Worm (Caenorhabditis elegans) whole organism, young adult: ENCODE results near the gene str-238.

Source experiments
- B0035.1 ChIP-seq: sonication (generic microtip); optimal IDR thresholded peaks from 2 replicates; lab custom pipeline; 2016; ENCODE audit warnings: missing genetic modification characterization, mild to moderate bottlenecking, missing compliant biosample characterization, missing genotype, missing genetic modification reagents
- C06A6.2 ChIP-seq: fragments of 200-800 bp; sonication (Bioruptor generic); conservative IDR thresholded peaks from 2 replicates; pipeline ENCODE4 v1.3.6; 2022; ENCODE audit warnings: missing genetic modification characterization, missing compliant biosample characterization
- C17E4.6 ChIP-seq: fragments of 200-800 bp; sonication (Bioruptor generic); IDR thresholded peaks from 2 replicates; pipeline ENCODE4 v1.3.6; 2022; ENCODE audit warnings: missing genetic modification reagents, missing genetic modification characterization, missing compliant biosample characterization
- D2030.7 ChIP-seq: fragments of 200-800 bp; sonication (Bioruptor generic); IDR thresholded peaks from 2 replicates; pipeline ENCODE4 v1.3.6; 2022; ENCODE audit warnings: missing genetic modification reagents, missing genetic modification characterization, missing compliant biosample characterization
- F22D6.2 ChIP-seq: sonication (generic microtip); optimal IDR thresholded peaks from 2 replicates; lab custom pipeline; 2016; ENCODE audit warnings: mild to moderate bottlenecking, missing genetic modification characterization, missing compliant biosample characterization
- F23B12.7 ChIP-seq: sonication (generic microtip); optimal IDR thresholded peaks from 2 replicates; lab custom pipeline; 2017; ENCODE audit warnings: missing genetic modification characterization, mild to moderate bottlenecking, missing compliant biosample characterization, antibody characterized with exemption, moderate library complexity; ENCODE audit not compliant: insufficient read depth
- F39B2.1 ChIP-seq: fragments of 200-800 bp; sonication (Bioruptor generic); IDR thresholded peaks from 2 replicates; pipeline ENCODE4 v1.3.6; 2022; ENCODE audit warnings: missing genetic modification reagents, missing genetic modification characterization, missing compliant biosample characterization
- F57A8.1 ChIP-seq: fragments of 200-800 bp; sonication (Bioruptor generic); optimal IDR thresholded peaks from 2 replicates; lab custom pipeline; 2018; ENCODE audit warnings: mild to moderate bottlenecking, missing genetic modification characterization, moderate library complexity, missing compliant biosample characterization
- K11D2.4 ChIP-seq: fragments of 200-800 bp; sonication (Bioruptor generic); IDR thresholded peaks from 2 replicates; pipeline ENCODE4 v1.3.6; 2022; ENCODE audit warnings: missing genetic modification reagents, missing genetic modification characterization, missing compliant biosample characterization
- K12H6.12 ChIP-seq: fragments of 200-800 bp; sonication (Bioruptor generic); optimal IDR thresholded peaks from 2 replicates; lab custom pipeline; 2018; ENCODE audit warnings: mild to moderate bottlenecking, missing genetic modification characterization, missing compliant biosample characterization
- Y56A3A.18 ChIP-seq: fragments of 200-800 bp; sonication (Bioruptor generic); IDR thresholded peaks from 2 replicates; pipeline ENCODE4 v1.3.6; 2022; ENCODE audit warnings: missing genetic modification reagents, missing genetic modification characterization, missing compliant biosample characterization
- Y67H2A.10 ChIP-seq: fragments of 200-800 bp; sonication (Bioruptor generic); conservative IDR thresholded peaks from 2 replicates; pipeline ENCODE4 v1.3.6; 2022; ENCODE audit warnings: missing genetic modification reagents, missing genetic modification characterization, missing compliant biosample characterization
- Y79H2A.3 ChIP-seq: fragments of 200-800 bp; sonication (Bioruptor generic); conservative IDR thresholded peaks from 2 replicates; pipeline ENCODE4 v1.3.6; 2022; ENCODE audit warnings: missing genetic modification reagents, missing genetic modification characterization, missing compliant biosample characterization
- Y95B8A.8 ChIP-seq: fragments of 200-800 bp; sonication (Bioruptor generic); IDR thresholded peaks from 2 replicates; pipeline ENCODE4 v1.3.6; 2022; ENCODE audit warnings: missing genetic modification reagents, missing genetic modification characterization, missing compliant biosample characterization
- ZK185.1 ChIP-seq: sonication (generic microtip); optimal IDR thresholded peaks from 2 replicates; lab custom pipeline; 2016; ENCODE audit warnings: mild to moderate bottlenecking, missing genetic modification characterization, missing compliant biosample characterization; ENCODE audit not compliant: poor library complexity, severe bottlenecking
- akir-1 ChIP-seq: fragments of 200-800 bp; sonication (Bioruptor generic); optimal IDR thresholded peaks from 2 replicates; lab custom pipeline; 2018; ENCODE audit warnings: mild to moderate bottlenecking, missing genetic modification characterization, moderate library complexity, missing compliant biosample characterization
- aptf-2 ChIP-seq: fragments of 200-800 bp; sonication (Bioruptor generic); conservative IDR thresholded peaks from 2 replicates; pipeline ENCODE4 v1.3.6; 2022; ENCODE audit warnings: missing genetic modification reagents, missing genetic modification characterization, missing compliant biosample characterization
- cebp-1 ChIP-seq, 2 experiments: fragments of 200-800 bp in 1 of 2; sonication (Bioruptor generic) in 1 of 2; sonication (generic microtip) in 1 of 2; IDR thresholded peaks in 1 of 2; optimal IDR thresholded peaks in 1 of 2; 2 replicates each; pipeline versions ENCODE4 v1.3.6 to Lab custom; 2017 to 2022; ENCODE audit warnings: missing compliant biosample characterization in 2 of 2, missing genetic modification characterization in 2 of 2, mild to moderate bottlenecking in 1 of 2, missing genetic modification reagents in 1 of 2, moderate library complexity in 1 of 2
- ceh-40 ChIP-seq: fragments of 200-800 bp; sonication (Bioruptor generic); IDR thresholded peaks from 2 replicates; pipeline ENCODE4 v1.3.6; 2022; ENCODE audit warnings: missing genetic modification characterization, missing compliant biosample characterization
- ceh-58 ChIP-seq: fragments of 200-800 bp; sonication (Bioruptor generic); IDR thresholded peaks from 2 replicates; pipeline ENCODE4 v1.3.6; 2022; ENCODE audit warnings: missing genetic modification characterization, missing compliant biosample characterization
- ceh-91 ChIP-seq: fragments of 200-800 bp; sonication (Bioruptor generic); IDR thresholded peaks from 2 replicates; pipeline ENCODE4 v1.3.6; 2022; ENCODE audit warnings: missing genetic modification reagents, missing genetic modification characterization, missing compliant biosample characterization
- die-1 ChIP-seq: sonication (generic microtip); optimal IDR thresholded peaks from 2 replicates; lab custom pipeline; 2016; ENCODE audit warnings: missing genotype, mild to moderate bottlenecking, missing genetic modification characterization, missing compliant biosample characterization
- dpff-1 ChIP-seq: sonication (generic microtip); optimal IDR thresholded peaks from 2 replicates; lab custom pipeline; 2017; ENCODE audit warnings: mild to moderate bottlenecking, missing genetic modification characterization, missing compliant biosample characterization
- dpl-1 ChIP-seq: fragments of 150-350 bp; optimal IDR thresholded peaks from 2 replicates; lab custom pipeline; 2014; ENCODE audit warnings: missing biosample characterization, missing genetic modification reagents, missing genetic modification characterization
- ekl-4 ChIP-seq: fragments of 200-800 bp; sonication (Bioruptor generic); IDR thresholded peaks from 2 replicates; pipeline ENCODE4 v1.3.6; 2022; ENCODE audit warnings: missing genetic modification reagents, missing genetic modification characterization, missing compliant biosample characterization
- gei-17 ChIP-seq: fragments of 200-800 bp; sonication (Bioruptor generic); optimal IDR thresholded peaks from 2 replicates; lab custom pipeline; 2018; ENCODE audit warnings: mild to moderate bottlenecking, missing genetic modification characterization, missing compliant biosample characterization
- hmg-20 ChIP-seq: fragments of 200-800 bp; sonication (Bioruptor generic); IDR thresholded peaks from 2 replicates; pipeline ENCODE4 v1.3.6; 2022; ENCODE audit warnings: missing genetic modification reagents, missing genetic modification characterization, missing compliant biosample characterization
- hsf-1 ChIP-seq: fragments of 200-800 bp; sonication (Bioruptor generic); IDR thresholded peaks from 2 replicates; pipeline ENCODE4 v1.3.6; 2022; ENCODE audit warnings: missing genetic modification reagents, missing genetic modification characterization, missing compliant biosample characterization
- lin-35 ChIP-seq, 3 experiments: fragments of 150-350 bp in 2 of 3; sonication (generic microtip) in 1 of 3; optimal IDR thresholded peaks; 2 replicates each; lab custom pipeline; 2014 to 2018; ENCODE audit warnings: missing biosample characterization in 3 of 3, missing genetic modification characterization in 3 of 3, missing genetic modification reagents in 3 of 3
- lir-1 ChIP-seq: fragments of 200-800 bp; sonication (Bioruptor generic); conservative IDR thresholded peaks from 2 replicates; pipeline ENCODE4 v1.3.6; 2022; ENCODE audit warnings: missing genetic modification reagents, missing genetic modification characterization, missing compliant biosample characterization
- madf-3 ChIP-seq: fragments of 200-800 bp; sonication (Bioruptor generic); IDR thresholded peaks from 2 replicates; pipeline ENCODE4 v1.3.6; 2022; ENCODE audit warnings: missing genetic modification reagents, missing genetic modification characterization, missing compliant biosample characterization
- madf-6 ChIP-seq: fragments of 200-800 bp; sonication (Bioruptor generic); IDR thresholded peaks from 2 replicates; pipeline ENCODE4 v1.3.6; 2022; ENCODE audit warnings: missing genetic modification reagents, missing genetic modification characterization, missing compliant biosample characterization
- mcd-1 ChIP-seq: fragments of 200-800 bp; sonication (Bioruptor generic); IDR thresholded peaks from 2 replicates; pipeline ENCODE4 v1.3.6; 2022; ENCODE audit warnings: missing genetic modification reagents, missing genetic modification characterization, missing compliant biosample characterization
- mxl-1 ChIP-seq: sonication (generic microtip); optimal IDR thresholded peaks from 2 replicates; lab custom pipeline; 2016; ENCODE audit warnings: missing genetic modification characterization, missing compliant biosample characterization
- nfyb-1 ChIP-seq: fragments of 200-800 bp; sonication (Bioruptor generic); IDR thresholded peaks from 2 replicates; pipeline ENCODE4 v1.3.6; 2022; ENCODE audit warnings: missing genetic modification reagents, missing genetic modification characterization, missing compliant biosample characterization
- nhr-27 ChIP-seq: fragments of 200-800 bp; sonication (Bioruptor generic); optimal IDR thresholded peaks from 2 replicates; lab custom pipeline; 2018; ENCODE audit warnings: mild to moderate bottlenecking, missing genetic modification characterization, moderate library complexity, missing compliant biosample characterization
- nhr-90 ChIP-seq: sonication (generic microtip); optimal IDR thresholded peaks from 2 replicates; lab custom pipeline; 2016; ENCODE audit warnings: missing genotype, mild to moderate bottlenecking, missing genetic modification characterization, missing compliant biosample characterization
- pha-4 ChIP-seq: fragments of 150-350 bp; sonication (generic microtip); optimal IDR thresholded peaks from 2 replicates; lab custom pipeline; 2014; ENCODE audit warnings: missing biosample characterization, missing genetic modification reagents, missing genetic modification characterization
- rcor-1 ChIP-seq: fragments of 200-800 bp; sonication (Bioruptor generic); IDR thresholded peaks from 2 replicates; pipeline ENCODE4 v1.3.6; 2022; ENCODE audit warnings: missing genetic modification reagents, missing genetic modification characterization, missing compliant biosample characterization
- rec-8 ChIP-seq, 2 experiments: sonication (generic microtip); optimal IDR thresholded peaks; 2 replicates each; lab custom pipeline; 2016; ENCODE audit warnings: mild to moderate bottlenecking in 2 of 2, missing genetic modification characterization in 2 of 2, missing genetic modification reagents in 2 of 2, missing genotype in 2 of 2, missing biosample characterization in 1 of 2, missing compliant biosample characterization in 1 of 2, moderate library complexity in 1 of 2
- snpc-1.3 ChIP-seq: sonication (generic microtip); optimal IDR thresholded peaks from 2 replicates; lab custom pipeline; 2017; ENCODE audit warnings: missing genetic modification characterization, mild to moderate bottlenecking, missing compliant biosample characterization, antibody characterized with exemption, moderate library complexity, missing genotype, missing genetic modification reagents; ENCODE audit not compliant: insufficient read depth
- somi-1 ChIP-seq: fragments of 200-800 bp; sonication (Bioruptor generic); optimal IDR thresholded peaks from 2 replicates; lab custom pipeline; 2018; ENCODE audit warnings: mild to moderate bottlenecking, missing genetic modification characterization, missing compliant biosample characterization
- tlf-1 ChIP-seq: fragments of 200-800 bp; sonication (Bioruptor generic); optimal IDR thresholded peaks from 2 replicates; lab custom pipeline; 2018; ENCODE audit warnings: mild to moderate bottlenecking, missing genetic modification characterization, missing compliant biosample characterization
- unc-130 ChIP-seq: sonication (generic microtip); optimal IDR thresholded peaks from 2 replicates; lab custom pipeline; 2016; ENCODE audit warnings: missing genetic modification reagents, missing genetic modification characterization, missing compliant biosample characterization
- xnd-1 ChIP-seq: sonication (generic microtip); optimal IDR thresholded peaks from 2 replicates; lab custom pipeline; 2016; ENCODE audit warnings: missing genotype, missing genetic modification reagents, missing genetic modification characterization, missing compliant biosample characterization
- ztf-25 ChIP-seq: fragments of 200-800 bp; sonication (Bioruptor generic); IDR thresholded peaks from 2 replicates; pipeline ENCODE4 v1.3.6; 2022; ENCODE audit warnings: missing genetic modification reagents, missing genetic modification characterization, missing compliant biosample characterization
- ztf-26 ChIP-seq: sonication (generic microtip); optimal IDR thresholded peaks from 2 replicates; lab custom pipeline; 2017; ENCODE audit warnings: missing genetic modification characterization, missing compliant biosample characterization

The str-238 gene

DNA sequence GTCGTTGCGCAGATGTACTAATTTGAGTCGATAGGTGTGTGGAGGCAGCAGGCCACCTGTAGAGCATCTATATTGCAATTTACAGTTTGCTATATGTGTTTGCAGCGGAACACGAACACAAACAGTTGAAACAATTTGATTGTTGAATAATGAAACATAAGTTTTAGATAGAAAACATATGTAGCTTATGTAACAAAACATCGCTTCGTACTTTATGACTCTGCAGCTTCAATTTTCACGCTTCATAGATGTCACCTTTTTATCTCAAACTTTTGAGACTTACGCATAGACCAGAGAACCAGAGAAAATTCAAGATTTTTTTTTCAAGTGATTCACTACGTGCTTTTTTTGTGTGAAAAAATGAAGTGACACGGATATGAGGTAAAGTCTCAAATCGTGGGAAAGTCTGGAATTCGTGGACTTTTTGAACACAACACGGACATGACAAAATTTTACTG is 40.9 kb upstream of the str-238 start, which contains the start of gene fbxb-72 (continued):
- TF ChIP-seq unc-130 (GFP tag; lab: Kevin White, UChicago) (no peak), F22D6.2 (peak; percentile 85), Y79H2A.3 (GFP tag; lab: Robert Waterston, UW) (peak; percentile 85), rec-8 (tag; optimal IDR thresholded peaks at IDR 0.05; lab: Kevin White, UChicago) (no peak), F23B12.7 (tag; lab: Kevin White, UChicago) (peak; percentile 88), hsf-1 (GFP tag; lab: Robert Waterston, UW) (peak; percentile 23; the same call in 1 of the 2 replicates), C17E4.6 (GFP tag; lab: Robert Waterston, UW) (no peak), ceh-40 (GFP tag; lab: Robert Waterston, UW) (no peak), nhr-27 (tag; lab: Kevin White, UChicago) (peak; percentile 5), K12H6.12 (tag; lab: Kevin White, UChicago) (peak; percentile 53), xnd-1 (tag; lab: Kevin White, UChicago) (no peak), gei-17 (peak; percentile 38), Y56A3A.18 (GFP tag; lab: Robert Waterston, UW) (peak; percentile 81; the same call in 1 of the 2 replicates), mxl-1 (tag; lab: Kevin White, UChicago) (no peak), snpc-1.3 (tag; lab: Kevin White, UChicago) (peak; percentile 64), lin-35 (GFP tag; optimal IDR thresholded peaks at IDR 0.05; lab: Kevin White, UChicago) (peak in 1 of 3 experiments; percentile 77), aptf-2 (GFP tag; lab: Robert Waterston, UW) (no peak), hmg-20 (GFP tag; lab: Robert Waterston, UW) (0 out of 2 replicates have a peak, but pooled peaks have one; percentile 3), rcor-1 (GFP tag; lab: Robert Waterston, UW) (no peak), ceh-58 (GFP tag; lab: Robert Waterston, UW) (no peak), D2030.7 (GFP tag; lab: Robert Waterston, UW) (no peak), K11D2.4 (GFP tag; lab: Robert Waterston, UW) (peak; percentile 78), B0035.1 (tag; lab: Kevin White, UChicago) (peak; percentile 71), akir-1 (peak; percentile 25), madf-3 (GFP tag; lab: Robert Waterston, UW) (0 out of 2 replicates have a peak, but pooled peaks have one; percentile 9), madf-6 (GFP tag; lab: Robert Waterston, UW) (no peak), ztf-26 (tag; lab: Kevin White, UChicago) (peak; percentile 68), ekl-4 (GFP tag; lab: Robert Waterston, UW) (no peak), C06A6.2 (GFP tag; lab: Robert Waterston, UW) (peak; percentile 71; the same call in 1 of the 2 replicates), somi-1 (GFP tag; lab: Kevin White, UChicago) (peak; percentile 73), die-1 (tag; lab: Kevin White, UChicago) (no peak), nhr-90 (tag; lab: Kevin White, UChicago) (peak; percentile 11), F39B2.1 (GFP tag; lab: Robert Waterston, UW) (no peak), dpff-1 (tag; lab: Kevin White, UChicago) (no peak), ceh-91 (GFP tag; lab: Robert Waterston, UW) (no peak), nfyb-1 (GFP tag; lab: Robert Waterston, UW) (peak; percentile 88), Y67H2A.10 (GFP tag; lab: Robert Waterston, UW) (no peak), lir-1 (GFP tag; lab: Robert Waterston, UW) (peak; percentile 58), mcd-1 (peak; percentile 38; the same call in 1 of the 2 replicates), cebp-1 (GFP tag; IDR thresholded peaks at IDR 0.05; lab: Robert Waterston, UW) (peak; percentile 73), cebp-1 (tag; optimal IDR thresholded peaks at IDR 0.05; lab: Kevin White, UChicago) (peak; percentile 89), ztf-25 (GFP tag; lab: Robert Waterston, UW) (no peak), dpl-1 (no peak), Y95B8A.8 (GFP tag; lab: Robert Waterston, UW) (peak; percentile 81; the same call in 1 of the 2 replicates), ZK185.1 (tag; lab: Kevin White, UChicago) (peak; percentile 95), pha-4 (tag; lab: Kevin White, UChicago) (peak; percentile 94), tlf-1 (peak; percentile 89), F57A8.1 (GFP tag; lab: Kevin White, UChicago) (peak; percentile 41)
